Fruit fly (Drosophila melanogaster) whole organism, pupa: ENCODE results near the gene CG32642.

Source experiments
- CG10348 ChIP-seq: fragments of 200-800 bp; sonication (Bioruptor generic); IDR thresholded peaks from 2 replicates; pipeline ENCODE4 v1.3.6; 2022; ENCODE audit warnings: missing biosample characterization, missing genetic modification characterization
- CG12605 ChIP-seq: fragments of 200-800 bp; sonication (Bioruptor generic); IDR thresholded peaks from 2 replicates; pipeline ENCODE4 v1.3.6; 2022; ENCODE audit warnings: missing biosample characterization, missing genetic modification characterization
- CG13204 ChIP-seq: fragments of 200-800 bp; sonication (Bioruptor generic); optimal IDR thresholded peaks from 2 replicates; lab custom pipeline; 2018; ENCODE audit warnings: missing biosample characterization, mild to moderate bottlenecking, missing genetic modification characterization, moderate library complexity
- CG14655 ChIP-seq: fragments of 200-800 bp; sonication (Bioruptor generic); optimal IDR thresholded peaks from 3 replicates; lab custom pipeline; 2017; ENCODE audit warnings: mild to moderate bottlenecking, missing biosample characterization, missing genetic modification reagents, missing genetic modification characterization
- CG15710 ChIP-seq: fragments of 200-800 bp; sonication (Bioruptor generic); optimal IDR thresholded peaks from 2 replicates; lab custom pipeline; 2018; ENCODE audit warnings: missing biosample characterization, mild to moderate bottlenecking, missing genetic modification characterization, moderate library complexity
- CG17806 ChIP-seq: fragments of 200-800 bp; sonication (Bioruptor generic); optimal IDR thresholded peaks from 2 replicates; lab custom pipeline; 2018; ENCODE audit warnings: missing biosample characterization, mild to moderate bottlenecking, missing genetic modification characterization, moderate library complexity
- CG32121 ChIP-seq: fragments of 200-800 bp; sonication (Bioruptor generic); IDR thresholded peaks from 2 replicates; pipeline ENCODE4 v1.3.6; 2022; ENCODE audit warnings: missing biosample characterization, missing genetic modification characterization
- CG34367 ChIP-seq: fragments of 200-800 bp; sonication (Bioruptor generic); optimal IDR thresholded peaks from 2 replicates; lab custom pipeline; 2018; ENCODE audit warnings: missing biosample characterization, mild to moderate bottlenecking, missing genetic modification characterization
- CG4496 ChIP-seq: fragments of 200-800 bp; sonication (Bioruptor generic); IDR thresholded peaks from 3 replicates; pipeline ENCODE4 v1.3.6; 2022; ENCODE audit warnings: missing biosample characterization, missing genetic modification characterization
- CG8159 ChIP-seq: fragments of 200-800 bp; sonication (Bioruptor generic); optimal IDR thresholded peaks from 3 replicates; lab custom pipeline; 2018; ENCODE audit warnings: missing biosample characterization, mild to moderate bottlenecking, missing genetic modification characterization, moderate library complexity
- CG8301 ChIP-seq: fragments of 200-800 bp; sonication (Bioruptor generic); optimal IDR thresholded peaks from 2 replicates; lab custom pipeline; 2018; ENCODE audit warnings: missing biosample characterization, mild to moderate bottlenecking, missing genetic modification characterization
- CG9948 ChIP-seq: fragments of 200-800 bp; sonication (Bioruptor generic); optimal IDR thresholded peaks from 2 replicates; lab custom pipeline; 2018; ENCODE audit warnings: missing biosample characterization, mild to moderate bottlenecking, missing genetic modification characterization, moderate library complexity
- D1 ChIP-seq: fragments of 200-800 bp; sonication (Bioruptor generic); optimal IDR thresholded peaks from 2 replicates; lab custom pipeline; 2018; ENCODE audit warnings: missing biosample characterization, mild to moderate bottlenecking, missing genetic modification characterization, moderate library complexity
- EcR ChIP-seq: fragments of 200-800 bp; sonication (Bioruptor generic); optimal IDR thresholded peaks from 3 replicates; lab custom pipeline; 2019; ENCODE audit warnings: missing biosample characterization, missing genetic modification characterization, mild to moderate bottlenecking, moderate library complexity, missing genetic modification reagents
- Ets98B ChIP-seq: fragments of 200-800 bp; sonication (Bioruptor generic); IDR thresholded peaks from 2 replicates; pipeline ENCODE4 v1.3.6; 2022; ENCODE audit warnings: missing biosample characterization, missing genetic modification characterization
- Pif1A ChIP-seq: fragments of 200-800 bp; sonication (Bioruptor generic); optimal IDR thresholded peaks from 3 replicates; lab custom pipeline; 2016; ENCODE audit warnings: missing biosample characterization, missing genetic modification characterization
- Pif1B ChIP-seq: fragments of 200-800 bp; sonication (Bioruptor generic); optimal IDR thresholded peaks from 3 replicates; lab custom pipeline; 2016; ENCODE audit warnings: missing biosample characterization, missing genetic modification characterization
- Snoo ChIP-seq: fragments of 200-800 bp; sonication (Bioruptor generic); optimal IDR thresholded peaks from 3 replicates; lab custom pipeline; 2017; ENCODE audit warnings: missing biosample characterization, mild to moderate bottlenecking, missing genetic modification characterization, inconsistent platforms
- fd96Ca ChIP-seq: fragments of 200-800 bp; sonication (Bioruptor generic); IDR thresholded peaks from 3 replicates; pipeline ENCODE4 v1.3.6; 2022; ENCODE audit warnings: missing biosample characterization, missing genetic modification characterization
- gl ChIP-seq: fragments of 200-800 bp; sonication (Bioruptor generic); optimal IDR thresholded peaks from 2 replicates; lab custom pipeline; 2018; ENCODE audit warnings: missing biosample characterization, mild to moderate bottlenecking, missing genetic modification characterization
- rn ChIP-seq: fragments of 200-800 bp; sonication (Bioruptor generic); IDR thresholded peaks from 2 replicates; pipeline ENCODE4 v1.3.6; 2022; ENCODE audit warnings: missing biosample characterization, missing genetic modification characterization

Gene CG32642

DNA sequence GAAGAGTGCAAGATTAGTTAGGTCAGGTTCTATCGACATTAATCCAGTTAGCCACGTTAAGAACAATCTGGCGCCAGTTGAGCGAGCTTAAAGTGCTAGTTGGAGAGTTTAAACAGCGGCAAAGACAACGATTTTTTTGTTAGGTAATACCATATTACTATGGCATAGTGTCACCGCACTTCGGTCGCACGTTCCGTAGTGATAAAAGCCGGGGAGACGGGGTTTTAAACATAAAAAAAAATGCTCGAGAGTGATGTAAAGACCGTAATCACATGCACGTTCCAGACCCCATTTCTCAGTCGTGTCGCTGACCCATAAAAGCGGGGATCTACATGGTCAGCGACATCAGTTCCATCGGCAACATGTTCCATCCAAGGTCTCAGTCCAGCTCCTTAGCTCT lies at the start of gene CG32642:
CG32642 (plus strand) TSS at position 301 of the 400 bp plus-strand sequence.
- TF ChIP-seq Pif1B (no peak), D1 (tag; lab: Kevin White, UChicago) (no peak), CG10348 (GFP tag; lab: Robert Waterston, UW) (no peak), CG12605 (GFP tag; lab: Robert Waterston, UW) (no peak), CG9948 (tag; lab: Kevin White, UChicago) (no peak), CG14655 (no peak), CG8301 (tag; lab: Kevin White, UChicago) (no peak), fd96Ca (no peak), CG13204 (GFP tag; lab: Kevin White, UChicago) (no peak), CG4496 (GFP tag; lab: Robert Waterston, UW) (no peak), Pif1A (no peak), Snoo (tag; lab: Kevin White, UChicago) (no peak), rn (GFP tag; lab: Robert Waterston, UW) (no peak), CG32121 (GFP tag; lab: Robert Waterston, UW) (no peak), CG34367 (no peak), CG8159 (tag; lab: Kevin White, UChicago) (no peak), CG15710 (tag; lab: Kevin White, UChicago) (no peak), CG17806 (no peak), Ets98B (GFP tag; lab: Robert Waterston, UW) (no peak)

DNA sequence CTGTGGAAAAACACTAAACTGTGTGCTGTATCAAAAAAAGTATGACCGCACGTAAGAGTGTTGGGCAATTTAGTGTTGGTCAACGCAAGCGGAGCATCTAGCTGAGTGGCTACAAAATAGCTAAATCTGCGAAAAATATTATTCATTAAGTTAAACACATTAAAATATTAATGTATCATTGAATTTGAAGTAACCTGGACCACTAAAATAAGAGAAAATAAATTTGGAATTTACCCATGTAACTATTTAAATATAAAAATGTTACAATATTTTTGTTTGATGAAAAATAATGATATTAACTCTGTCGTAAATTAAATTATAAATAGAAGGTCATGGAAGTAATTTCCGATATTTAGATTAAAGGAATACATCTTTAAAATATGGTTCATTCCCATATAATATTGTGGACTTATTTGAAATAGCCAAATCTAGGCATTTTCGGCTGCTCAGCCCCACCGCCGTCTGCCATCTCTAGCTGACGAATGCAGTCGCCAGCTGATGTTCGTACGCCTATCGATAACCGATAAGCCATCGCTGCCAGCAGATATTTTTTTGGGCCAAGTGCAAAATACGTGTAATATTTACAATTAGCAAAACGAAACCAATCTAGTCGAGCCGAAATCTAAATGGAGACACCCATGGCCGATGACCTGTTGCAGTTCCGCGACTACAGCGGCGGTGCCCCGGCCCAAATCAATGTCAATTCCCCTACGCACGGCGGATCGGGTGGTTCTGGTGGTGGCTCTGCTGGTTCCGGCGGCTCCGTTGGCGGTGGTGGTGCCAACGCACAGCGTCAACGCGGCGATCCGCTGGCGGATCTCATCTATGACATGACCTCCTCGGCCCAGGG lies 49.2 kb upstream of the CG32642 start, which contains the start of the genes Brms1 and CG4645:
Brms1 (minus strand) TSS at position 46 of the 850 bp plus-strand sequence.
CG4645 (plus strand) TSS at position 377 of the 850 bp plus-strand sequence.
- no peak for TF ChIP-seq EcR
- TF ChIP-seq Pif1B: peak; percentile 11
- TF ChIP-seq CG8159 (tag; lab: Kevin White, UChicago): peak; percentile 45
- TF ChIP-seq rn (GFP tag; lab: Robert Waterston, UW): no peak
- no peak for TF ChIP-seq Snoo (tag; lab: Kevin White, UChicago)
- TF ChIP-seq CG9948 (tag; lab: Kevin White, UChicago): peak; percentile 11
- peak; percentile 13 for TF ChIP-seq CG8301 (tag; lab: Kevin White, UChicago)
- TF ChIP-seq CG15710 (tag; lab: Kevin White, UChicago): peak; percentile 46
- no peak for TF ChIP-seq D1 (tag; lab: Kevin White, UChicago)
- peak; percentile 49 for TF ChIP-seq CG14655
- TF ChIP-seq, all 21 proteins: peak for 6

DNA sequence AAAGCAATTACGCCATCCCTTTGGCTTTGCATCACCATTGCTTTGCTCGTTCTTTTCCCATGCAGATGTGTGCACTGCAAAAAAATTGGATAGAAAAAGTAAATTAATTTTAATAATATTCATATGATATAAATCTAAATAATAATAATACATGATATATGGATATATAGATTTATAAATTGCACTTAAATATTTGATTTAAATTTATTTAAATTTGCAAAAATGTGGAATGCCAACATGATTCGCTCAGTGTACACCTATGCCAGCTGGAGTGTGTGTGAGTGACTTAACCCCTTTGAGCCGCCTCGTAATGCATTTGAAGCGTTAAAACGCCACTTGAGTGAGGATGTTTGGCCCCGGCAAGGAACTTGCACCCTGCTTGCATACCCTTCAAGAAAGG lies 45.3 kb upstream of the CG32642 start:
- TF ChIP-seq CG8301 (tag; lab: Kevin White, UChicago) (no peak), CG4496 (GFP tag; lab: Robert Waterston, UW) (0 out of 3 replicates have a peak, but pooled peaks have one; percentile 16), CG17806 (peak; percentile 37), CG15710 (tag; lab: Kevin White, UChicago) (peak; percentile 37), D1 (tag; lab: Kevin White, UChicago) (no peak), CG8159 (tag; lab: Kevin White, UChicago) (peak; percentile 61), CG14655 (peak; percentile 26), CG13204 (GFP tag; lab: Kevin White, UChicago) (no peak)
- TF ChIP-seq, all 21 proteins: peak for 5

DNA sequence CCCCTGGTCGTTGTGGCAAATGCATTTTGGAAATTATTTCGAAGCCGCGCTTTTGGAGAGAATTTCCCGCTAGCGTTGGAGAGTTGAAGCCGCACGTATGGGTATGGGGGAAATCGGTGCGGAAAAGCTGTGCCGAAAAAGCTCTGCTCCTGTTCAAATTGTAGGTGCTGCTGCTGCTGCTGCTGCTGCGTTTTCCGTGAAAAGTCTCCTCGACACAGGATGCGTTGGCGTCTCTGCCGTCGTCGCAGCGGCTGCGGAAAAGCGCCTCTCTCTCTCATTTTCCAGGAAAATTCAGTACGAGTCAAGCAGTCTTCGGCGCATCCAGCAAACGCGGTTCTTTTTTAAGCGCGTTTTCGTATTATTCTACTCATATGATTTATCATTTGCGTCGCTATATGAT lies 41.8 kb upstream of the CG32642 start, which contains the start of gene fne:
fne (plus strand) TSS at position 301 of the 400 bp plus-strand sequence.
- TF ChIP-seq D1 (tag; lab: Kevin White, UChicago): no peak
- no peak for TF ChIP-seq CG4496 (GFP tag; lab: Robert Waterston, UW)
- no peak for TF ChIP-seq Pif1B
- TF ChIP-seq CG34367: no peak
- TF ChIP-seq CG8159 (tag; lab: Kevin White, UChicago): no peak
- no peak for TF ChIP-seq fd96Ca
- no peak for TF ChIP-seq Ets98B (GFP tag; lab: Robert Waterston, UW)
- no peak for TF ChIP-seq CG15710 (tag; lab: Kevin White, UChicago)
- no peak for TF ChIP-seq CG9948 (tag; lab: Kevin White, UChicago)
- no peak for TF ChIP-seq CG8301 (tag; lab: Kevin White, UChicago)
- TF ChIP-seq CG17806: no peak
- no peak for TF ChIP-seq Snoo (tag; lab: Kevin White, UChicago)
- no peak for TF ChIP-seq EcR
- TF ChIP-seq CG32121 (GFP tag; lab: Robert Waterston, UW): no peak

DNA sequence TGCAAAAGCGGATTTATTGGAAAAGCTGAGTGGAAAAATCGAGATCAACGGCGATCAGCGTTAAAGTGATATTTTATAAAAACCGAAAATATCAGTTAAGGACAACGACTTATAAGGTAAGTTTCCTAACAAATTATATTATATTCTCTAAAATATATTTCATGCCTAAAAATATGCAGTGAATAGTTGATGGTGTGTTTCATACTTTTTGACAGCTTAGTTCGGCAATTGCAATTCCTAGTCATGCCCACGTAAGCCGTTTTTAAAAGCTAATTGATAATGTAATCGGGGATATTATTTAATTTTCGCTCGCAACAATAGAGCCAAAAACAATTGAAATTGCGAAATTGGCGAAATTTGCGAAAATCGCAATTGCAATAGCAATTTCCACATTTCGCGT lies 39.4 kb upstream of the CG32642 start:
- no peak for TF ChIP-seq gl (tag; lab: Kevin White, UChicago)
- TF ChIP-seq CG8159 (tag; lab: Kevin White, UChicago): no peak
- no peak for TF ChIP-seq CG13204 (GFP tag; lab: Kevin White, UChicago)
- TF ChIP-seq rn (GFP tag; lab: Robert Waterston, UW): no peak
- TF ChIP-seq CG8301 (tag; lab: Kevin White, UChicago): no peak
- TF ChIP-seq Pif1A: no peak
- no peak for TF ChIP-seq fd96Ca
- no peak for TF ChIP-seq D1 (tag; lab: Kevin White, UChicago)
- no peak for TF ChIP-seq Pif1B
- TF ChIP-seq CG12605 (GFP tag; lab: Robert Waterston, UW): no peak
- TF ChIP-seq CG9948 (tag; lab: Kevin White, UChicago): no peak
- no peak for TF ChIP-seq CG4496 (GFP tag; lab: Robert Waterston, UW)
- TF ChIP-seq CG14655: no peak
- TF ChIP-seq, all 21 proteins: peak for 0

DNA sequence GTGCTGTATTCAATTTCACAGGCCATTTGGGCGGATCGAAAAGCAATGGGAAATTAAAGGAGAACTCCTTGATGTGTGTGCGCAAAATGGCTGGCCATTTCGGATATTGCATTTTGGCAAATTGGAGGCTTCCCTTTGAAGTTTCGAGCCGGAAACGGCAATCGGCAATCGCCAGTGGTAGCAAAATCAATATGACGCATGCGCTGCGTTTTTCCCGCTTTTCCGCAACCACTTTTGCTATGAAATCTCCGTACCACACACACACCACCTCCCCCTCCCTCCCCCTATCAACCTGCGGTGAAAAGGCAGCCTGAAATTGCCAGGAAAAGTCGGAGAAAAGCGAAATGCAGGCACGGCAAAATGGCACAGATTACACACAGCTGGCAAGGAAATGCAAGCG lies 36.7 kb upstream of the CG32642 start:
- TF ChIP-seq CG34367: no peak
- TF ChIP-seq Pif1A: no peak
